Worm (Caenorhabditis elegans): ENCODE measurements around the gene dpy-27.
"Not testable (repeated sequence)": the region's sequence is repeated elsewhere in the genome, so short reads cannot be mapped to it uniquely, and the experiment has no call there.

The dpy-27 gene

DNA sequence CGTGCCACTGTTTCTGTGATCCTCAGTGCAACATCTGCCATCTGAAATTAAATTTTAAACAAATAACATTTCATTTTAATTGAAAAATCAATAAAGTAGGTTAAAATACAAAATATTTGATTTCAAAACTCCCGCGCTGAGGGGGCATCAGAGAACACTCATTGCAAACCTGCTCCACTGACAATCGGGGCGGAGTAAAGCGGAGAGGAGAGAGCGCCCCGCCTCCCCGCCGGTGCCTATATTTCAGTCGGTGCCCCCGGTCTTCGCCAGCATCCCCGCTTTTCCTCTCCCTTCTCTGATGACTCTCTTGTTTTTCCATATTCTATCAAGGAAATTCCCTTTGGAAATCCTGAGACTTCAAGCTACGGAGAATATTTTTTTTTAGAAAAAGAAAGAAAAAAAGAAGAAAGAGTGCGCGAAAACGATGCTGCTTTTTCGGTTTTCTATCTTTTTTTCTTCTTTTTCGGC, 43.5 kb upstream of the dpy-27 start, which contains the start of gene brc-1 (continued):
- TF ChIP-seq unc-130 (GFP tag; optimal IDR thresholded peaks at IDR 0.05) (no peak), ZK337.2 (GFP tag; IDR thresholded peaks at IDR 0.05) (no peak), madf-9 (GFP tag; conservative IDR thresholded peaks at IDR 0.05) (peak; percentile 63; the same call in 1 of the 2 replicates), F44E2.7 (GFP tag; IDR thresholded peaks at IDR 0.05) (no peak), mep-1 (tag; optimal IDR thresholded peaks at IDR 0.05) (peak; percentile 95), nhr-41 (GFP tag; IDR thresholded peaks at IDR 0.05) (no peak), unc-39 (tag; optimal IDR thresholded peaks at IDR 0.05) (no peak), nhr-11 (tag; optimal IDR thresholded peaks at IDR 0.05) (peak; percentile 81), cey-2 (tag; optimal IDR thresholded peaks at IDR 0.05; ENCODE audit: borderline replicate concordance, insufficient read depth) (no peak), madf-5 (GFP tag; IDR thresholded peaks at IDR 0.05) (no peak), duxl-1 (tag; optimal IDR thresholded peaks at IDR 0.05; ENCODE audit: poor library complexity) (peak; percentile 56), fos-1 (tag; optimal IDR thresholded peaks at IDR 0.05) (no peak), jun-1 (tag; optimal IDR thresholded peaks at IDR 0.05) (peak; percentile 29)

DNA sequence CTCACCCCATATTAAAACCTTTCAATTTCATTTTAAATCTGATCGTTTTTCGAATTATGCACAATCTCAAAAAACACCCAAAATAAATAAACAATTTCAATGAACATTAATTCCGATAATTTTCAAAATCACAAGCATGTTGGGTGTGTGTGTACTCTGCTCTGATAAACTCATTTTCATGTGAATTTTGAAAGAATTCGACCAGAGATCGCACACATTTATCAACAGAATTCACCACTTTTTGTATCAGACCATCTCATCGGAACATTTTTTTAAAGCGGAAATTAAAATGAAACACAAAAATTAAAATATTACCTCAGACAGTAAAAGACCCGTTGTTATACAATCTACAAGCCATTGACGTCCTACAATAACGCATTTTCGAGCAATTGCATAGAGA, 38.5 kb upstream of the dpy-27 start:
- TF ChIP-seq dmd-6 (GFP tag; IDR thresholded peaks at IDR 0.05) (peak; percentile 69), mxl-2 (GFP tag; conservative IDR thresholded peaks at IDR 0.05) (0 out of 2 replicates have a peak, but pooled peaks have one; percentile 22), lsy-2 (tag; optimal IDR thresholded peaks at IDR 0.05) (peak in 1 of 2 experiments; percentile 30), daf-16 (tag; optimal IDR thresholded peaks at IDR 0.05) (peak; percentile 91), hlh-11 (tag; optimal IDR thresholded peaks at IDR 0.05) (peak; percentile 40), dve-1 (tag; optimal IDR thresholded peaks at IDR 0.05; ENCODE audit: insufficient read depth) (peak; percentile 46), php-3 (GFP tag; IDR thresholded peaks at IDR 0.05) (0 out of 2 replicates have a peak, but pooled peaks have one; percentile 30), nhr-28 (tag; optimal IDR thresholded peaks at IDR 0.05) (peak; percentile 8)
- not testable (repeated sequence) for TF ChIP-seq daf-16 (GFP tag; optimal IDR thresholded peaks at IDR 0.05)

DNA sequence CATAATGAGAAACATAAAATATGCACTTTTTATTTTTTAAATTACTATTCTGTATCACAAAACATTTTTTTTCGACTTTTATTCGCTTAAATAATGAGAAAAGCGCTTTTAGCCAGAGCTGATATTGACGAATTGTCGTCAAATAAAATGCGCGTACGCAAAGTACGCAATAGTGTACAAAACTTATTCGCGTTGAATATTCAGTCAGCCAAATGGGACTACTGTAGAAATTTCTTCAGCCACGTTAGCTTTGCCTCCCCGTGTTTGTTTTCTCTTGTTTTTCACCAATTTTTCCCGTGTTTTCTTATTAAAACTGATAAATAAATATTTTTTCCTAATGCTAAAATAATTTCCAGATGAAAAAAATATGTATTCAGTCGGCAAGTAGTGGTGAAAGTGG, 37.5 kb upstream of the dpy-27 start:
- TF ChIP-seq madf-9 (GFP tag; conservative IDR thresholded peaks at IDR 0.05): peak; percentile 80
- peak; percentile 33 for TF ChIP-seq hlh-11 (tag; optimal IDR thresholded peaks at IDR 0.05)
- peak; percentile 67 to 94 for TF ChIP-seq lsy-2 (tag; optimal IDR thresholded peaks at IDR 0.05)
- peak; percentile 85 for TF ChIP-seq vab-7 (GFP tag; IDR thresholded peaks at IDR 0.05)
- TF ChIP-seq nhr-42 (GFP tag; IDR thresholded peaks at IDR 0.05): peak; percentile 90; the same call in 1 of the 2 replicates
- TF ChIP-seq D1046.2 (GFP tag; IDR thresholded peaks at IDR 0.05): peak; percentile 92
- TF ChIP-seq T20F7.1 (GFP tag; optimal IDR thresholded peaks at IDR 0.05): peak; percentile 69
- TF ChIP-seq mxl-2 (GFP tag; conservative IDR thresholded peaks at IDR 0.05): 0 out of 2 replicates have a peak, but pooled peaks have one; percentile 15
- TF ChIP-seq madf-5 (GFP tag; IDR thresholded peaks at IDR 0.05): peak in 1 of 2 experiments; percentile 67; a peak in 1 of 4 replicates
- peak; percentile 87 for TF ChIP-seq mdt-29 (GFP tag; IDR thresholded peaks at IDR 0.05)
- TF ChIP-seq egl-43 (GFP tag; IDR thresholded peaks at IDR 0.05): 0 out of 2 replicates have a peak, but pooled peaks have one; percentile 38
- 0 out of 2 replicates have a peak, but pooled peaks have one; percentile 45 for TF ChIP-seq php-3 (GFP tag; IDR thresholded peaks at IDR 0.05)
- 0 out of 2 replicates have a peak, but pooled peaks have one; percentile 23 for TF ChIP-seq saeg-2 (GFP tag; IDR thresholded peaks at IDR 0.05)
- TF ChIP-seq hmg-1.1 (GFP tag; IDR thresholded peaks at IDR 0.05): peak; percentile 88
- TF ChIP-seq ZK337.2 (GFP tag; IDR thresholded peaks at IDR 0.05): peak; percentile 94
- TF ChIP-seq ctbp-1 (GFP tag; IDR thresholded peaks at IDR 0.05): peak; percentile 82
- TF ChIP-seq hif-1 (tag; optimal IDR thresholded peaks at IDR 0.05): peak in 1 of 2 experiments; percentile 21
- 0 out of 2 replicates have a peak, but pooled peaks have one; percentile 38 for TF ChIP-seq tag-97 (GFP tag; IDR thresholded peaks at IDR 0.05)
- TF ChIP-seq lin-29 (GFP tag; IDR thresholded peaks at IDR 0.05): peak; percentile 72
- TF ChIP-seq tra-1 (GFP tag; IDR thresholded peaks at IDR 0.05): peak; percentile 88
- TF ChIP-seq pha-4 (GFP tag; IDR thresholded peaks at IDR 0.05): peak; percentile 68
- not testable (repeated sequence) for TF ChIP-seq pha-4 (tag; optimal IDR thresholded peaks at IDR 0.05)
- peak; percentile 85 for TF ChIP-seq T26A8.4 (GFP tag; IDR thresholded peaks at IDR 0.05)
- peak; percentile 50 for TF ChIP-seq rbr-2 (tag; optimal IDR thresholded peaks at IDR 0.05)
- peak; percentile 98 for TF ChIP-seq dmd-9 (GFP tag; IDR thresholded peaks at IDR 0.05)
- peak; percentile 7 for TF ChIP-seq dpl-1 (GFP tag; optimal IDR thresholded peaks at IDR 0.05)
- TF ChIP-seq ceh-20 (GFP tag; IDR thresholded peaks at IDR 0.05): peak; percentile 86
- TF ChIP-seq zfp-3 (GFP tag; conservative IDR thresholded peaks at IDR 0.05): peak; percentile 95
- peak; percentile 20 for TF ChIP-seq mes-2 (tag; optimal IDR thresholded peaks at IDR 0.05; ENCODE audit: poor library complexity, severe bottlenecking)
- TF ChIP-seq lin-38 (GFP tag; IDR thresholded peaks at IDR 0.05): peak; percentile 91
